Worm (Caenorhabditis elegans) whole organism, mixed stage, embryonic: ENCODE measurements around the gene Y54H5A.2.

Experiments
- flh-1 ChIP-seq: fragments of 200-800 bp; sonication (Bioruptor generic); optimal IDR thresholded peaks from 2 replicates; lab custom pipeline; 2018; ENCODE audit warnings: mild to moderate bottlenecking, missing genetic modification characterization, moderate library complexity, missing compliant biosample characterization
- lsy-2 ChIP-seq: fragments of 150-350 bp; optimal IDR thresholded peaks from 2 replicates; lab custom pipeline; 2014; ENCODE audit warnings: missing biosample characterization, missing genetic modification characterization
- mep-1 ChIP-seq: fragments of 150-350 bp; optimal IDR thresholded peaks from 2 replicates; lab custom pipeline; 2017; ENCODE audit warnings: missing biosample characterization, missing genetic modification reagents, missing genetic modification characterization, inconsistent platforms
- nhr-12 ChIP-seq: fragments of 150-350 bp; optimal IDR thresholded peaks from 2 replicates; lab custom pipeline; 2014; ENCODE audit warnings: missing biosample characterization, missing genetic modification characterization
- nhr-28 ChIP-seq: fragments of 150-350 bp; optimal IDR thresholded peaks from 2 replicates; lab custom pipeline; 2014; ENCODE audit warnings: missing biosample characterization, missing genetic modification characterization
- pha-4 ChIP-seq: fragments of 150-350 bp; optimal IDR thresholded peaks from 2 replicates; lab custom pipeline; 2018; ENCODE audit warnings: missing biosample characterization, missing genetic modification reagents, missing genetic modification characterization
- sptf-1 ChIP-seq: sonication (generic microtip); optimal IDR thresholded peaks from 2 replicates; lab custom pipeline; 2017; ENCODE audit warnings: mild to moderate bottlenecking, missing genetic modification characterization, moderate library complexity, missing compliant biosample characterization
- unc-62 ChIP-seq: fragments of 150-350 bp; optimal IDR thresholded peaks from 2 replicates; lab custom pipeline; 2014; ENCODE audit warnings: missing biosample characterization, missing genetic modification reagents, missing genetic modification characterization
- zip-8 ChIP-seq: fragments of 150-350 bp; optimal IDR thresholded peaks from 2 replicates; lab custom pipeline; 2014; ENCODE audit warnings: missing biosample characterization, missing genetic modification characterization

DNA sequence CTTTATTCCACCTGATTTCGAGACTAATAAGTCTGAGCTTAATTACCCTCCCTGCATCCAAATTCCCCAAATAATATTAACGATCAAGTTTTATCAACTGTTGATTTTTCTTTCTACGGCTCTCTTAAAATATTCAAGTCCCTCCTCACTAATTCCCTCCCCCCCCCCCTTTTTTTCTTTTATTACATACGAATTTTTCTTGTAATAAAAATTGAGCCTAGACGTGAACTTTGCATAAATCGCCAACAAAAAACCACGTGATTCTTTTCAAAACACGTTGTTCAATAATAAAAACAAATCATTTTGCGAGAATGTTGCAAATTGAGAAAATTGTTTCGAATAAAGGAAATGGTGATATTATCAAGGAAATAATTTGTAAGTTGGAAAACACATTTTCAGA lies 39.0 kb upstream of the Y54H5A.2 start, which contains the start of gene K10D2.8:
- no peak for TF ChIP-seq nhr-12
- no peak for TF ChIP-seq lsy-2 (tag; lab: Kevin White, UChicago)
- no peak for TF ChIP-seq flh-1 (GFP tag; lab: Kevin White, UChicago)
- no peak for TF ChIP-seq mep-1 (tag; lab: Kevin White, UChicago)
- TF ChIP-seq unc-62 (GFP tag; lab: Kevin White, UChicago): no peak
- TF ChIP-seq sptf-1: no peak
- no peak for TF ChIP-seq nhr-28
- TF ChIP-seq pha-4: no peak
- no peak for TF ChIP-seq zip-8 (tag; lab: Kevin White, UChicago)
